Fruit fly (Drosophila melanogaster) whole organism, embryonic: ENCODE results near the gene Mbs.

Source experiments
- CG10321 ChIP-seq: fragments of 200-800 bp; sonication (Bioruptor generic); IDR thresholded peaks from 2 replicates; pipeline ENCODE4 v1.3.6; 2022; ENCODE audit warnings: missing biosample characterization, missing genetic modification characterization
- CG10366 ChIP-seq: fragments of 200-800 bp; sonication (Bioruptor generic); IDR thresholded peaks from 2 replicates; pipeline ENCODE4 v1.3.6; 2022; ENCODE audit warnings: missing biosample characterization, missing genetic modification characterization
- CG11093 ChIP-seq: fragments of 200-800 bp; sonication (Bioruptor generic); IDR thresholded peaks from 3 replicates; pipeline ENCODE4 v1.3.6; 2022; ENCODE audit warnings: missing biosample characterization, missing genetic modification characterization
- CG13287 ChIP-seq: fragments of 200-800 bp; sonication (Bioruptor generic); IDR thresholded peaks from 2 replicates; pipeline ENCODE4 v1.3.6; 2022; ENCODE audit warnings: missing biosample characterization, missing genetic modification characterization; ENCODE audit not compliant: partially characterized antibody
- CG13775 ChIP-seq: fragments of 200-800 bp; sonication (Bioruptor generic); optimal IDR thresholded peaks from 3 replicates; lab custom pipeline; 2017; ENCODE audit warnings: missing biosample characterization, mild to moderate bottlenecking, missing genetic modification characterization
- CG14860 ChIP-seq: fragments of 200-800 bp; sonication (Bioruptor generic); IDR thresholded peaks from 3 replicates; pipeline ENCODE4 v1.3.6; 2022; ENCODE audit warnings: missing biosample characterization, missing genetic modification characterization; ENCODE audit not compliant: partially characterized antibody
- CG14965 ChIP-seq: fragments of 200-800 bp; sonication (Bioruptor generic); optimal IDR thresholded peaks from 2 replicates; lab custom pipeline; 2016; ENCODE audit warnings: missing biosample characterization, missing genetic modification characterization, borderline replicate concordance
- CG15073 ChIP-seq: fragments of 200-800 bp; sonication (Bioruptor generic); optimal IDR thresholded peaks from 2 replicates; lab custom pipeline; 2016; ENCODE audit warnings: missing biosample characterization, missing genetic modification characterization
- CG17568 ChIP-seq: fragments of 200-800 bp; sonication (Bioruptor generic); optimal IDR thresholded peaks from 2 replicates; lab custom pipeline; 2018; ENCODE audit warnings: missing biosample characterization, mild to moderate bottlenecking, missing genetic modification characterization, moderate library complexity
- CG31365 ChIP-seq: fragments of 200-800 bp; sonication (Bioruptor generic); optimal IDR thresholded peaks from 2 replicates; lab custom pipeline; 2018; ENCODE audit warnings: missing biosample characterization, mild to moderate bottlenecking, missing genetic modification characterization
- CG33557 ChIP-seq: fragments of 200-800 bp; sonication (Bioruptor generic); optimal IDR thresholded peaks from 2 replicates; lab custom pipeline; 2019; ENCODE audit warnings: missing biosample characterization, mild to moderate bottlenecking, missing genetic modification characterization, moderate library complexity
- CG42726 ChIP-seq: fragments of 200-800 bp; sonication (Bioruptor generic); IDR thresholded peaks from 2 replicates; pipeline ENCODE4 v1.3.6; 2022; ENCODE audit warnings: missing biosample characterization, missing genetic modification characterization; ENCODE audit not compliant: partially characterized antibody
- CG43689 ChIP-seq: fragments of 200-800 bp; sonication (Bioruptor generic); IDR thresholded peaks from 2 replicates; pipeline ENCODE4 v1.3.6; 2022; ENCODE audit warnings: missing biosample characterization, missing genetic modification characterization
- CG6791 ChIP-seq: fragments of 200-800 bp; sonication (Bioruptor generic); IDR thresholded peaks from 3 replicates; pipeline ENCODE4 v1.3.6; 2022; ENCODE audit warnings: missing biosample characterization, missing genetic modification characterization; ENCODE audit not compliant: partially characterized antibody
- CG7928 ChIP-seq: fragments of 200-800 bp; sonication (Bioruptor generic); optimal IDR thresholded peaks from 2 replicates; lab custom pipeline; 2017; ENCODE audit warnings: missing biosample characterization, mild to moderate bottlenecking, missing genetic modification characterization
- CG7963 ChIP-seq: fragments of 200-800 bp; sonication (Bioruptor generic); IDR thresholded peaks from 3 replicates; pipeline ENCODE4 v1.3.6; 2022; ENCODE audit warnings: missing biosample characterization, missing genetic modification characterization; ENCODE audit not compliant: partially characterized antibody
- CG9215 ChIP-seq: fragments of 200-800 bp; sonication (Bioruptor generic); IDR thresholded peaks from 2 replicates; pipeline ENCODE4 v1.3.6; 2022; ENCODE audit warnings: missing biosample characterization, missing genetic modification characterization
- CoRest ChIP-seq: fragments of 200-800 bp; sonication (Bioruptor generic); optimal IDR thresholded peaks from 3 replicates; lab custom pipeline; 2018; ENCODE audit warnings: missing biosample characterization, mild to moderate bottlenecking, missing genetic modification characterization, moderate library complexity
- Eip74EF ChIP-seq, 2 experiments: fragments of 200-800 bp in 1 of 2; fragments of >200 bp in 1 of 2; sonication (Bioruptor generic) in 1 of 2; optimal IDR thresholded peaks; 2 replicates each; lab custom pipeline; 2017 to 2019; ENCODE audit warnings: missing biosample characterization in 2 of 2, missing genetic modification characterization in 2 of 2, mild to moderate bottlenecking in 1 of 2, moderate library complexity in 1 of 2
- Fer2 ChIP-seq: fragments of 200-800 bp; sonication (Bioruptor generic); optimal IDR thresholded peaks from 2 replicates; lab custom pipeline; 2018; ENCODE audit warnings: missing biosample characterization, mild to moderate bottlenecking, missing genetic modification characterization, moderate library complexity
- H2.0 ChIP-seq: fragments of 200-800 bp; sonication (Bioruptor generic); IDR thresholded peaks from 2 replicates; pipeline ENCODE4 v1.3.6; 2022; ENCODE audit warnings: missing biosample characterization, missing genetic modification characterization
- Lim3 ChIP-seq: fragments of 200-800 bp; sonication (Bioruptor generic); IDR thresholded peaks from 2 replicates; pipeline ENCODE4 v1.3.6; 2022; ENCODE audit warnings: missing biosample characterization, missing genetic modification characterization
- MBD-R2 ChIP-seq: fragments of 200-800 bp; sonication (Bioruptor generic); IDR thresholded peaks from 2 replicates; pipeline ENCODE4 v1.3.6; 2022; ENCODE audit warnings: missing biosample characterization, missing genetic modification characterization
- Med ChIP-seq: fragments of 200-800 bp; sonication (Bioruptor generic); peaks from one replicate; lab custom pipeline; 2016; ENCODE audit warnings: missing biosample characterization, missing genetic modification characterization, mild to moderate bottlenecking, inconsistent platforms, moderate library complexity
- Nf-YB ChIP-seq: fragments of 200-800 bp; sonication (Bioruptor generic); optimal IDR thresholded peaks from 3 replicates; lab custom pipeline; 2019; ENCODE audit warnings: missing biosample characterization, mild to moderate bottlenecking, missing genetic modification characterization, moderate library complexity
- Tbp ChIP-seq: fragments of >200 bp; optimal IDR thresholded peaks from 2 replicates; lab custom pipeline; 2018; ENCODE audit warnings: missing biosample characterization, missing genetic modification characterization
- Xbp1 ChIP-seq: fragments of 200-800 bp; sonication (Bioruptor generic); optimal IDR thresholded peaks from 3 replicates; lab custom pipeline; 2016; ENCODE audit warnings: missing biosample characterization, mild to moderate bottlenecking, missing genetic modification characterization
- Xrp1 ChIP-seq: fragments of 200-800 bp; sonication (Bioruptor generic); IDR thresholded peaks from 2 replicates; pipeline ENCODE4 v1.3.6; 2022; ENCODE audit warnings: missing biosample characterization, missing genetic modification characterization
- bowl ChIP-seq: fragments of 200-800 bp; sonication (Bioruptor generic); IDR thresholded peaks from 2 replicates; pipeline ENCODE4 v1.3.6; 2022; ENCODE audit warnings: missing biosample characterization, missing genetic modification characterization
- chm ChIP-seq: fragments of 200-800 bp; sonication (Bioruptor generic); IDR thresholded peaks from 2 replicates; pipeline ENCODE4 v1.3.6; 2022; ENCODE audit warnings: missing biosample characterization, missing genetic modification characterization
- chn ChIP-seq: fragments of 200-800 bp; sonication (Bioruptor generic); optimal IDR thresholded peaks from 2 replicates; lab custom pipeline; 2016; ENCODE audit warnings: missing biosample characterization, missing genetic modification characterization
- dpn ChIP-seq, 2 experiments: fragments of 200-800 bp; sonication (Bioruptor generic); optimal IDR thresholded peaks; 3 replicates each; lab custom pipeline; 2016; ENCODE audit warnings: missing biosample characterization in 2 of 2, missing genetic modification characterization in 2 of 2
- emc ChIP-seq: fragments of 200-800 bp; sonication (Bioruptor generic); optimal IDR thresholded peaks from 2 replicates; lab custom pipeline; 2016; ENCODE audit warnings: missing biosample characterization, missing genetic modification characterization
- eve ChIP-seq, 2 experiments: fragments of >200 bp; optimal IDR thresholded peaks; 2 replicates each; lab custom pipeline; 2017; ENCODE audit warnings: missing biosample characterization in 2 of 2, missing genetic modification characterization in 2 of 2
- ewg ChIP-seq: fragments of 200-800 bp; sonication (Bioruptor generic); optimal IDR thresholded peaks from 3 replicates; lab custom pipeline; 2017; ENCODE audit warnings: mild to moderate bottlenecking, missing biosample characterization, missing genetic modification reagents, missing genetic modification characterization
- gcm2 ChIP-seq: fragments of 200-800 bp; sonication (Bioruptor generic); optimal IDR thresholded peaks from 2 replicates; lab custom pipeline; 2016; ENCODE audit warnings: missing biosample characterization, missing genetic modification characterization
- hth ChIP-seq: fragments of >200 bp; optimal IDR thresholded peaks from 2 replicates; lab custom pipeline; 2017; ENCODE audit warnings: inconsistent platforms
- jigr1 ChIP-seq: fragments of 200-800 bp; sonication (Bioruptor generic); IDR thresholded peaks from 3 replicates; pipeline ENCODE4 v1.3.6; 2022; ENCODE audit warnings: missing biosample characterization, missing genetic modification characterization
- jing ChIP-seq: fragments of 200-800 bp; sonication (Bioruptor generic); optimal IDR thresholded peaks from 2 replicates; lab custom pipeline; 2018; ENCODE audit warnings: missing biosample characterization, mild to moderate bottlenecking, missing genetic modification characterization
- mam ChIP-seq: fragments of 200-800 bp; sonication (Bioruptor generic); optimal IDR thresholded peaks from 3 replicates; lab custom pipeline; 2016; ENCODE audit warnings: missing biosample characterization, missing genetic modification characterization
- nom ChIP-seq: fragments of 200-800 bp; sonication (Bioruptor generic); optimal IDR thresholded peaks from 2 replicates; lab custom pipeline; 2017; ENCODE audit warnings: missing biosample characterization, missing genetic modification characterization, mild to moderate bottlenecking, moderate library complexity, missing genetic modification reagents
- odd ChIP-seq: fragments of 200-800 bp; sonication (Bioruptor generic); optimal IDR thresholded peaks from 2 replicates; lab custom pipeline; 2017; ENCODE audit warnings: missing biosample characterization, mild to moderate bottlenecking, missing genetic modification characterization
- pan ChIP-seq, 4 experiments: fragments of >200 bp in 3 of 4; fragments of 200-800 bp in 1 of 4; sonication (Bioruptor generic) in 1 of 4; optimal IDR thresholded peaks in 3 of 4; IDR thresholded peaks in 1 of 4; 2 replicates each; pipeline versions ENCODE4 v1.3.6 to Lab custom; 2017 to 2022; ENCODE audit warnings: missing biosample characterization in 2 of 4, missing genetic modification characterization in 2 of 4, mixed read lengths in 1 of 4
- pfk ChIP-seq: fragments of 200-800 bp; sonication (Bioruptor generic); optimal IDR thresholded peaks from 2 replicates; lab custom pipeline; 2018; ENCODE audit warnings: missing biosample characterization, mild to moderate bottlenecking, missing genetic modification characterization, moderate library complexity
- pho ChIP-seq: fragments of 200-800 bp; sonication (Bioruptor generic); optimal IDR thresholded peaks from 2 replicates; lab custom pipeline; 2016; ENCODE audit warnings: missing biosample characterization, missing genetic modification characterization
- pzg ChIP-seq: fragments of 200-800 bp; sonication (Bioruptor generic); optimal IDR thresholded peaks from 3 replicates; lab custom pipeline; 2018; ENCODE audit warnings: missing biosample characterization, mild to moderate bottlenecking, missing genetic modification characterization, moderate library complexity
- sens ChIP-seq: fragments of 200-800 bp; sonication (Bioruptor generic); peaks from one replicate; lab custom pipeline; 2016; ENCODE audit warnings: missing biosample characterization, missing genetic modification characterization
- tin ChIP-seq: fragments of 200-800 bp; sonication (Bioruptor generic); optimal IDR thresholded peaks from 3 replicates; lab custom pipeline; 2016; ENCODE audit warnings: missing biosample characterization, missing genetic modification characterization
- wor ChIP-seq: fragments of 200-800 bp; sonication (Bioruptor generic); IDR thresholded peaks from 2 replicates; pipeline ENCODE4 v1.3.6; 2022; ENCODE audit warnings: missing biosample characterization, missing genetic modification characterization
- zf30C ChIP-seq: fragments of 200-800 bp; sonication (Bioruptor generic); optimal IDR thresholded peaks from 3 replicates; lab custom pipeline; 2018; ENCODE audit warnings: missing biosample characterization, mild to moderate bottlenecking, missing genetic modification characterization

Mbs gene

dm6 chr3L:16105528-16105927 is 53.8 kb downstream of the Mbs start, which contains the start of the genes IntS9 and CG43295 (continued):
- TF ChIP-seq CG17568 (GFP tag; lab: Kevin White, UChicago) (no peak), CG42726 (GFP tag; lab: Robert Waterston, UW) (no peak), eve (GFP tag; optimal IDR thresholded peaks at IDR 0.05; lab: Kevin White, UChicago) (no peak), CoRest (tag; lab: Kevin White, UChicago) (no peak), CG14860 (no peak), dpn (GFP tag; optimal IDR thresholded peaks at IDR 0.05; lab: Kevin White, UChicago) (peak; percentile 87 to 89), mam (peak; percentile 89), pho (peak; percentile 80), MBD-R2 (GFP tag; lab: Robert Waterston, UW) (peak; percentile 94), sens (GFP tag; lab: Kevin White, UChicago) (peak; percentile 99), Tbp (GFP tag; lab: Kevin White, UChicago) (no peak), Xrp1 (peak; percentile 92), CG7963 (no peak), CG15073 (GFP tag; lab: Kevin White, UChicago) (peak; percentile 42), wor (peak; percentile 69), hth (lab: Kevin White, UChicago) (no peak), CG10366 (GFP tag; lab: Robert Waterston, UW) (peak; percentile 79), CG6791 (GFP tag; lab: Robert Waterston, UW) (no peak), Eip74EF (GFP tag; optimal IDR thresholded peaks at IDR 0.05; lab: Kevin White, UChicago) (no peak), CG13775 (GFP tag; lab: Kevin White, UChicago) (peak; percentile 84), Nf-YB (GFP tag; lab: Kevin White, UChicago) (no peak), CG9215 (GFP tag; lab: Robert Waterston, UW) (peak; percentile 69), CG43689 (GFP tag; lab: Robert Waterston, UW) (peak; percentile 53), gcm2 (peak; percentile 75), Fer2 (tag; lab: Kevin White, UChicago) (no peak), pfk (no peak), Xbp1 (GFP tag; lab: Kevin White, UChicago) (peak; percentile 90), CG31365 (tag; lab: Kevin White, UChicago) (peak; percentile 36), chn (GFP tag; lab: Kevin White, UChicago) (peak; percentile 90), CG33557 (GFP tag; lab: Kevin White, UChicago) (peak; percentile 63), nom (GFP tag; lab: Kevin White, UChicago) (no peak), Lim3 (no peak), CG14965 (no peak), CG13287 (GFP tag; lab: Robert Waterston, UW) (peak; percentile 66), pzg (GFP tag; lab: Kevin White, UChicago) (peak; percentile 49), Med (peak; percentile 98), jing (GFP tag; lab: Kevin White, UChicago) (no peak), ewg (GFP tag; lab: Kevin White, UChicago) (peak; percentile 63), zf30C (GFP tag; lab: Kevin White, UChicago) (no peak), CG10321 (peak; percentile 64), chm (peak; percentile 91), CG11093 (GFP tag; lab: Robert Waterston, UW) (peak; percentile 67; the same call in 1 of the 3 replicates), H2.0 (GFP tag; lab: Robert Waterston, UW) (peak; percentile 84), bowl (GFP tag; lab: Robert Waterston, UW) (peak; percentile 36; the same call in 1 of the 2 replicates), pan (optimal IDR thresholded peaks at IDR 0.05; lab: Kevin White, UChicago) (no peak), pan (GFP tag; optimal IDR thresholded peaks at IDR 0.05 in 1 of 2, IDR thresholded peaks at IDR 0.05 in 1 of 2) (peak in 1 of 2 experiments; percentile 90), CG7928 (GFP tag; lab: Kevin White, UChicago) (peak; percentile 96), emc (GFP tag; lab: Kevin White, UChicago) (peak; percentile 53), jigr1 (GFP tag; lab: Robert Waterston, UW) (peak; percentile 56; the same call in 2 of the 3 replicates), odd (GFP tag; lab: Kevin White, UChicago) (no peak), tin (peak; percentile 90)
